Worm (Caenorhabditis elegans): Measurements from ENCODE around the gene H42K12.3.

ce11 chrX:1321044-1321443, 9.9 kb downstream of the H42K12.3 start, which contains the start of gene pdk-1:
- TF ChIP-seq nhr-77 (tag; optimal IDR thresholded peaks at IDR 0.05) (no peak), skn-1 (tag; optimal IDR thresholded peaks at IDR 0.05) (no peak), nhr-6 (tag; optimal IDR thresholded peaks at IDR 0.05) (no peak), aha-1 (tag) (no peak), lin-15B (tag; optimal IDR thresholded peaks at IDR 0.05) (no peak), snpc-4 (tag; optimal IDR thresholded peaks at IDR 0.05) (no peak), ama-1 (optimal IDR thresholded peaks at IDR 0.05) (no peak)

Data from whole organism, L4 larva.